Worm (Caenorhabditis elegans) whole organism, midembryonic: ENCODE measurements around the gene cyp-33E3.

Experiments used
- cog-1 ChIP-seq: sonication (generic microtip); optimal IDR thresholded peaks from 2 replicates; lab custom pipeline; 2016; ENCODE audit warnings: missing genetic modification characterization, missing compliant biosample characterization
- flt-1 ChIP-seq: fragments of 200-800 bp; sonication (Bioruptor generic); IDR thresholded peaks from 2 replicates; pipeline ENCODE4 v1.3.6; 2022; ENCODE audit warnings: missing genetic modification characterization, missing compliant biosample characterization
- klf-2 ChIP-seq: fragments of 200-800 bp; sonication (Bioruptor generic); conservative IDR thresholded peaks from 2 replicates; pipeline ENCODE4 v1.3.6; 2022; ENCODE audit warnings: missing genetic modification reagents, missing genetic modification characterization, missing compliant biosample characterization
- ztf-23 ChIP-seq: fragments of 200-800 bp; sonication (Bioruptor generic); IDR thresholded peaks from 2 replicates; pipeline ENCODE4 v1.3.6; 2022; ENCODE audit warnings: missing genetic modification reagents, missing genetic modification characterization, missing compliant biosample characterization

ce11 chrIV:8570253-8570652 lies 44.5 kb upstream of the cyp-33E3 start, which contains the start of gene Y59H11AM.4:
- TF ChIP-seq cog-1 (tag; lab: Kevin White, UChicago) (no peak), ztf-23 (no peak), klf-2 (no peak), flt-1 (GFP tag; lab: Robert Waterston, UW) (no peak)
